Fruit fly (Drosophila melanogaster) whole organism, embryonic: Measurements from ENCODE around the gene Wdr92.

Source experiments
- Atf6 ChIP-seq: fragments of 200-800 bp; sonication (Bioruptor generic); IDR thresholded peaks from 2 replicates; pipeline ENCODE4 v1.3.6; 2022; ENCODE audit warnings: missing biosample characterization, missing genetic modification characterization
- Awh ChIP-seq: fragments of 200-800 bp; sonication (Bioruptor generic); IDR thresholded peaks from 2 replicates; pipeline ENCODE4, ENCODE4 v1.3.6; 2022; ENCODE audit warnings: missing biosample characterization, missing genetic modification characterization
- Bdp1 ChIP-seq: fragments of 200-800 bp; sonication (Bioruptor generic); optimal IDR thresholded peaks from 3 replicates; lab custom pipeline; 2016; ENCODE audit warnings: missing biosample characterization, missing genetic modification characterization
- CG10321 ChIP-seq: fragments of 200-800 bp; sonication (Bioruptor generic); IDR thresholded peaks from 2 replicates; pipeline ENCODE4 v1.3.6; 2022; ENCODE audit warnings: missing biosample characterization, missing genetic modification characterization
- CG10959 ChIP-seq: fragments of 200-800 bp; sonication (Bioruptor generic); IDR thresholded peaks from 2 replicates; pipeline ENCODE4 v1.3.6; 2022; ENCODE audit warnings: missing biosample characterization, missing genetic modification characterization
- CG14860 ChIP-seq: fragments of 200-800 bp; sonication (Bioruptor generic); IDR thresholded peaks from 3 replicates; pipeline ENCODE4 v1.3.6; 2022; ENCODE audit warnings: missing biosample characterization, missing genetic modification characterization; ENCODE audit not compliant: partially characterized antibody
- CG15011 ChIP-seq: fragments of 200-800 bp; sonication (Bioruptor generic); optimal IDR thresholded peaks from 3 replicates; lab custom pipeline; 2018; ENCODE audit warnings: missing biosample characterization, mild to moderate bottlenecking, missing genetic modification characterization
- CG15514 ChIP-seq: fragments of 200-800 bp; sonication (Bioruptor generic); optimal IDR thresholded peaks from 3 replicates; lab custom pipeline; 2017; ENCODE audit warnings: missing biosample characterization, missing genetic modification characterization, mild to moderate bottlenecking, moderate library complexity, missing genetic modification reagents
- CG18476 ChIP-seq: fragments of 200-800 bp; sonication (Bioruptor generic); optimal IDR thresholded peaks from 2 replicates; lab custom pipeline; 2016; ENCODE audit warnings: missing biosample characterization, mild to moderate bottlenecking, missing genetic modification characterization
- CG2678 ChIP-seq: fragments of 200-800 bp; sonication (Bioruptor generic); optimal IDR thresholded peaks from 3 replicates; lab custom pipeline; 2019; ENCODE audit warnings: missing biosample characterization, mild to moderate bottlenecking, missing genetic modification characterization, moderate library complexity
- CG3065 ChIP-seq: fragments of 200-800 bp; sonication (Bioruptor generic); optimal IDR thresholded peaks from 2 replicates; lab custom pipeline; 2016; ENCODE audit warnings: missing biosample characterization, missing genetic modification characterization
- CG32772 ChIP-seq: fragments of 200-800 bp; sonication (Bioruptor generic); IDR thresholded peaks from 2 replicates; pipeline ENCODE4 v1.3.6; 2022; ENCODE audit warnings: missing biosample characterization, missing genetic modification characterization
- CG3407 ChIP-seq: fragments of 200-800 bp; sonication (Bioruptor generic); optimal IDR thresholded peaks from 2 replicates; lab custom pipeline; 2018; ENCODE audit warnings: missing biosample characterization, mild to moderate bottlenecking, missing genetic modification characterization
- CG34376 ChIP-seq: fragments of 200-800 bp; sonication (Bioruptor generic); optimal IDR thresholded peaks from 2 replicates; lab custom pipeline; 2018; ENCODE audit warnings: missing biosample characterization, mild to moderate bottlenecking, missing genetic modification characterization
- CG6272 ChIP-seq: fragments of 200-800 bp; sonication (Bioruptor generic); IDR thresholded peaks from 2 replicates; pipeline ENCODE4 v1.3.6; 2022; ENCODE audit warnings: missing biosample characterization, missing genetic modification characterization
- CG7556 ChIP-seq: fragments of 200-800 bp; sonication (Bioruptor generic); optimal IDR thresholded peaks from 2 replicates; lab custom pipeline; 2017; ENCODE audit warnings: missing biosample characterization, mild to moderate bottlenecking, missing genetic modification characterization
- CG7786 ChIP-seq: fragments of 200-800 bp; sonication (Bioruptor generic); optimal IDR thresholded peaks from 2 replicates; lab custom pipeline; 2016; ENCODE audit warnings: missing biosample characterization, missing genetic modification characterization
- CG8290 ChIP-seq, 3 experiments: fragments of 200-800 bp; sonication (Bioruptor generic); optimal IDR thresholded peaks; 2 replicates each; lab custom pipeline; 2016 to 2019; ENCODE audit warnings: missing biosample characterization in 3 of 3, missing genetic modification characterization in 3 of 3, mild to moderate bottlenecking in 2 of 3, moderate library complexity in 1 of 3
- CG8388 ChIP-seq: fragments of 200-800 bp; sonication (Bioruptor generic); optimal IDR thresholded peaks from 2 replicates; lab custom pipeline; 2019; ENCODE audit warnings: missing biosample characterization, mild to moderate bottlenecking, missing genetic modification characterization, moderate library complexity
- CG9437 ChIP-seq: fragments of 200-800 bp; sonication (Bioruptor generic); optimal IDR thresholded peaks from 2 replicates; lab custom pipeline; 2018; ENCODE audit warnings: missing biosample characterization, mild to moderate bottlenecking, missing genetic modification characterization
- Drgx ChIP-seq: fragments of 200-800 bp; sonication (Bioruptor generic); IDR thresholded peaks from 2 replicates; pipeline ENCODE4 v1.3.6; 2022; ENCODE audit warnings: missing biosample characterization, missing genetic modification characterization
- Gug ChIP-seq: fragments of 200-800 bp; sonication (Bioruptor generic); IDR thresholded peaks from 4 replicates; pipeline ENCODE4 v1.3.6; 2022; ENCODE audit warnings: missing biosample characterization, missing genetic modification characterization
- Hmx ChIP-seq: fragments of 200-800 bp; sonication (Bioruptor generic); optimal IDR thresholded peaks from 2 replicates; lab custom pipeline; 2016; ENCODE audit warnings: missing biosample characterization, missing genetic modification characterization
- MTF-1 ChIP-seq: fragments of 200-800 bp; sonication (Bioruptor generic); optimal IDR thresholded peaks from 2 replicates; lab custom pipeline; 2018; ENCODE audit warnings: missing biosample characterization, mild to moderate bottlenecking, missing genetic modification characterization, borderline replicate concordance
- Neu2 ChIP-seq: fragments of 200-800 bp; sonication (Bioruptor generic); optimal IDR thresholded peaks from 3 replicates; lab custom pipeline; 2016; ENCODE audit warnings: missing biosample characterization, missing genetic modification characterization, borderline replicate concordance
- Nf-YA ChIP-seq: fragments of 200-800 bp; sonication (Bioruptor generic); IDR thresholded peaks from 2 replicates; pipeline ENCODE4 v1.3.6; 2022; ENCODE audit warnings: missing biosample characterization, missing genetic modification characterization
- Ptx1 ChIP-seq: fragments of 200-800 bp; sonication (Bioruptor generic); IDR thresholded peaks from 2 replicates; pipeline ENCODE4 v1.3.6; 2022; ENCODE audit warnings: missing biosample characterization, missing genetic modification characterization
- Ravus ChIP-seq: fragments of 200-800 bp; sonication (Bioruptor generic); IDR thresholded peaks from 2 replicates; pipeline ENCODE4 v1.3.6; 2022; ENCODE audit warnings: missing biosample characterization, missing genetic modification characterization
- Rfx ChIP-seq: fragments of 200-800 bp; sonication (Bioruptor generic); IDR thresholded peaks from 2 replicates; pipeline ENCODE4 v1.3.6; 2022; ENCODE audit warnings: missing biosample characterization, missing genetic modification characterization
- Spps ChIP-seq: fragments of 200-800 bp; sonication (Bioruptor generic); optimal IDR thresholded peaks from 2 replicates; lab custom pipeline; 2018; ENCODE audit warnings: missing biosample characterization, mild to moderate bottlenecking, missing genetic modification characterization
- cwo ChIP-seq: fragments of 200-800 bp; sonication (Bioruptor generic); optimal IDR thresholded peaks from 3 replicates; lab custom pipeline; 2017; ENCODE audit warnings: missing biosample characterization, missing genetic modification characterization, mild to moderate bottlenecking, moderate library complexity, missing genetic modification reagents
- dimm ChIP-seq: fragments of 200-800 bp; sonication (Bioruptor generic); IDR thresholded peaks from 2 replicates; pipeline ENCODE4 v1.3.6; 2022; ENCODE audit warnings: missing biosample characterization, missing genetic modification characterization
- dpn ChIP-seq, 2 experiments: fragments of 200-800 bp; sonication (Bioruptor generic); optimal IDR thresholded peaks; 3 replicates each; lab custom pipeline; 2016; ENCODE audit warnings: missing biosample characterization in 2 of 2, missing genetic modification characterization in 2 of 2
- dysf ChIP-seq: fragments of 200-800 bp; sonication (Bioruptor generic); IDR thresholded peaks from 3 replicates; pipeline ENCODE4 v1.3.6; 2022; ENCODE audit warnings: missing biosample characterization, missing genetic modification characterization
- en ChIP-seq: fragments of 200-800 bp; sonication (Bioruptor generic); optimal IDR thresholded peaks from 2 replicates; lab custom pipeline; 2016; ENCODE audit warnings: missing biosample characterization, missing genetic modification characterization
- esg ChIP-seq: fragments of 200-800 bp; sonication (Bioruptor generic); conservative IDR thresholded peaks from 2 replicates; pipeline ENCODE4 v1.3.6; 2022; ENCODE audit warnings: missing biosample characterization, missing genetic modification characterization
- exex ChIP-seq: fragments of 200-800 bp; sonication (Bioruptor generic); optimal IDR thresholded peaks from 4 replicates; lab custom pipeline; 2018; ENCODE audit warnings: missing biosample characterization, mild to moderate bottlenecking, missing genetic modification characterization, moderate library complexity
- jigr1 ChIP-seq: fragments of 200-800 bp; sonication (Bioruptor generic); IDR thresholded peaks from 3 replicates; pipeline ENCODE4 v1.3.6; 2022; ENCODE audit warnings: missing biosample characterization, missing genetic modification characterization
- lov ChIP-seq, 2 experiments: fragments of 200-800 bp in 1 of 2; fragments of >200 bp in 1 of 2; sonication (Bioruptor generic) in 1 of 2; IDR thresholded peaks in 1 of 2; optimal IDR thresholded peaks in 1 of 2; 2 replicates in 1 of 2; 3 replicates in 1 of 2; pipeline versions ENCODE4 v1.3.6 to Lab custom; 2017 to 2022; ENCODE audit warnings: missing biosample characterization in 1 of 2, missing genetic modification characterization in 1 of 2
- mirr ChIP-seq: fragments of 200-800 bp; sonication (Bioruptor generic); optimal IDR thresholded peaks from 3 replicates; lab custom pipeline; 2018; ENCODE audit warnings: missing biosample characterization, mild to moderate bottlenecking, missing genetic modification characterization
- nerfin-1 ChIP-seq: fragments of 200-800 bp; sonication (Bioruptor generic); optimal IDR thresholded peaks from 3 replicates; lab custom pipeline; 2019; ENCODE audit warnings: missing biosample characterization, mild to moderate bottlenecking, missing genetic modification characterization, moderate library complexity
- nmo ChIP-seq: fragments of 200-800 bp; sonication (Bioruptor generic); optimal IDR thresholded peaks from 2 replicates; lab custom pipeline; 2018; ENCODE audit warnings: missing biosample characterization, mild to moderate bottlenecking, missing genetic modification characterization, moderate library complexity
- nom ChIP-seq: fragments of 200-800 bp; sonication (Bioruptor generic); optimal IDR thresholded peaks from 2 replicates; lab custom pipeline; 2017; ENCODE audit warnings: missing biosample characterization, missing genetic modification characterization, mild to moderate bottlenecking, moderate library complexity, missing genetic modification reagents
- row ChIP-seq: fragments of 200-800 bp; sonication (Bioruptor generic); IDR thresholded peaks from 3 replicates; pipeline ENCODE4 v1.3.6; 2022; ENCODE audit warnings: missing biosample characterization, missing genetic modification characterization
- sqz ChIP-seq: fragments of 200-800 bp; sonication (Bioruptor generic); optimal IDR thresholded peaks from 3 replicates; lab custom pipeline; 2018; ENCODE audit warnings: missing biosample characterization, mild to moderate bottlenecking, missing genetic modification characterization
- stc ChIP-seq: fragments of 200-800 bp; sonication (Bioruptor generic); IDR thresholded peaks from 2 replicates; pipeline ENCODE4 v1.3.6; 2022; ENCODE audit warnings: missing biosample characterization, missing genetic modification characterization
- unpg ChIP-seq: fragments of 200-800 bp; sonication (Bioruptor generic); optimal IDR thresholded peaks from 3 replicates; lab custom pipeline; 2018; ENCODE audit warnings: missing biosample characterization, mild to moderate bottlenecking, missing genetic modification characterization, moderate library complexity
- vnd ChIP-seq: fragments of 200-800 bp; sonication (Bioruptor generic); IDR thresholded peaks from 3 replicates; pipeline ENCODE4 v1.3.6; 2022; ENCODE audit warnings: missing biosample characterization, missing genetic modification characterization; ENCODE audit not compliant: partially characterized antibody
- zen ChIP-seq: fragments of 200-800 bp; sonication (Bioruptor generic); optimal IDR thresholded peaks from 3 replicates; lab custom pipeline; 2018; ENCODE audit warnings: missing biosample characterization, mild to moderate bottlenecking, missing genetic modification characterization, moderate library complexity

Gene Wdr92

DNA sequence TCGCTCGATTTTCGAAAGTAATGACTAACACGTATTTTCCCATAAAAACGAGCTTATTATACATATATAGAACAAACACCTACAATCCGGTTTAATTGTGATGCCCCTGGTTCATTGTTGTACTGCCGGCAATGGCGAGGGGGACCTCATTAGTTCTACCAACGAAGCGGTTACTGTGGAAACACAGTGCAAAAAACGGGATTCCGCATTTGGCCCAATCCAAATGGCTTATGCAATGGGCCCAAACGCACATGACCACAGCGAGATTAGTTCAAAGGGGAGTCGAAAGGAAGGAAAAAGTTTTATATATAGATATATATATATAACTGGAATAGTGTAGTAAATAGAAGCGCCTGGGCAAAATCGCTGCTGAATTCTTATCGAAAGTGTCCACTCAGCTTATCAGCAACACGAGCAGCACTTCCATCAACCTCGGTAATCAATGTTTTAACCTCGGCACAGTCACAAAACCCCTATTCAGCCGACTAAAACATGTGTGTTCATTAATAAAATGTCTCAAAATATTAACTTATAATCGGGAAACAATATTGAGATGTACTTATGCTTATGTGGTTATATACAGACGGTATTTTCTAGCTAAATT is 4.0 kb upstream of the Wdr92 start (continued):
- TF ChIP-seq sqz: no peak
- TF ChIP-seq lov (optimal IDR thresholded peaks at IDR 0.05; lab: Kevin White, UChicago): no peak
- TF ChIP-seq lov (GFP tag; IDR thresholded peaks at IDR 0.05; lab: Robert Waterston, UW): no peak
- TF ChIP-seq MTF-1 (GFP tag; lab: Kevin White, UChicago): no peak
- TF ChIP-seq Rfx: no peak; the same call in 1 of the 2 replicates
- no peak for TF ChIP-seq CG6272 (GFP tag; lab: Robert Waterston, UW)
- no peak for TF ChIP-seq CG7786 (GFP tag; lab: Kevin White, UChicago)
- peak; percentile 24 for TF ChIP-seq CG18476 (GFP tag; lab: Kevin White, UChicago)
- TF ChIP-seq row (GFP tag; lab: Robert Waterston, UW): 0 out of 3 replicates have a peak, but pooled peaks have one; percentile 8
- TF ChIP-seq Gug (GFP tag; lab: Robert Waterston, UW): no peak
- peak; percentile 60 for TF ChIP-seq mirr (GFP tag; lab: Kevin White, UChicago)
- TF ChIP-seq Awh (GFP tag; lab: Robert Waterston, UW): no peak
- no peak for TF ChIP-seq CG2678 (tag; lab: Kevin White, UChicago)
- TF ChIP-seq Neu2 (GFP tag; lab: Kevin White, UChicago): no peak
- TF ChIP-seq CG9437: no peak
- TF ChIP-seq Spps (tag; lab: Kevin White, UChicago): no peak
- no peak for TF ChIP-seq zen (tag; lab: Kevin White, UChicago)
- TF ChIP-seq CG15011 (GFP tag; lab: Kevin White, UChicago): no peak
- TF ChIP-seq dimm (GFP tag; lab: Robert Waterston, UW): no peak
- TF ChIP-seq jigr1: no peak
- no peak for TF ChIP-seq nmo
- no peak for TF ChIP-seq vnd (GFP tag; lab: Robert Waterston, UW)
- TF ChIP-seq dpn (GFP tag; optimal IDR thresholded peaks at IDR 0.05; lab: Kevin White, UChicago): no peak
- TF ChIP-seq Bdp1 (GFP tag; lab: Kevin White, UChicago): no peak
- no peak for TF ChIP-seq en
- no peak for TF ChIP-seq nom
- TF ChIP-seq Ptx1 (GFP tag; lab: Robert Waterston, UW): no peak
- no peak for TF ChIP-seq CG8388 (GFP tag; lab: Kevin White, UChicago)
- TF ChIP-seq CG10959 (GFP tag; lab: Robert Waterston, UW): no peak
- TF ChIP-seq unpg: no peak
- no peak for TF ChIP-seq Ravus (GFP tag; lab: Robert Waterston, UW)
- TF ChIP-seq CG10321 (GFP tag; lab: Robert Waterston, UW): no peak
- no peak for TF ChIP-seq dysf (GFP tag; lab: Robert Waterston, UW)
- peak; percentile 13 for TF ChIP-seq CG34376 (GFP tag; lab: Kevin White, UChicago)
- no peak for TF ChIP-seq Nf-YA (GFP tag; lab: Robert Waterston, UW)
- no peak for TF ChIP-seq CG15514 (GFP tag; lab: Kevin White, UChicago)
- no peak for TF ChIP-seq CG3065 (GFP tag; lab: Kevin White, UChicago)
- no peak for TF ChIP-seq stc (GFP tag; lab: Robert Waterston, UW)
- peak; percentile 53 for TF ChIP-seq exex (tag; lab: Kevin White, UChicago)
- 0 out of 2 replicates have a peak, but pooled peaks have one; percentile 18 for TF ChIP-seq Drgx (GFP tag; lab: Robert Waterston, UW)
- no peak for TF ChIP-seq CG3407 (GFP tag; lab: Kevin White, UChicago)
- TF ChIP-seq esg (GFP tag; lab: Robert Waterston, UW): no peak
- no peak for TF ChIP-seq CG8290 (GFP tag; optimal IDR thresholded peaks at IDR 0.05; lab: Kevin White, UChicago)
- no peak for TF ChIP-seq CG8290 (tag; optimal IDR thresholded peaks at IDR 0.05; lab: Kevin White, UChicago)
- no peak for TF ChIP-seq CG14860 (GFP tag; lab: Robert Waterston, UW)
- no peak for TF ChIP-seq Hmx (GFP tag; lab: Kevin White, UChicago)
- peak; percentile 68 for TF ChIP-seq cwo
- no peak for TF ChIP-seq nerfin-1 (tag; lab: Kevin White, UChicago)
- no peak for TF ChIP-seq Atf6 (GFP tag; lab: Robert Waterston, UW)
- no peak for TF ChIP-seq CG32772
- TF ChIP-seq CG7556 (GFP tag; lab: Kevin White, UChicago): no peak
